Fruit fly (Drosophila melanogaster) Kc167 (cell line): ENCODE results near the gene baf.

Experiments used
- Myc ChIP-seq: fragments of >200 bp; optimal IDR thresholded peaks from 2 replicates; lab custom pipeline; 2017; ENCODE audit warnings: missing external identifiers
- Sin3A ChIP-seq: fragments of >200 bp; optimal IDR thresholded peaks from 2 replicates; lab custom pipeline; 2018; ENCODE audit warnings: missing external identifiers
- h ChIP-seq: fragments of >200 bp; optimal IDR thresholded peaks from 3 replicates; lab custom pipeline; 2018; ENCODE audit warnings: missing external identifiers
- insv ChIP-seq: fragments of >200 bp; optimal IDR thresholded peaks from 3 replicates; lab custom pipeline; 2018; ENCODE audit warnings: missing external identifiers
- psq ChIP-seq: fragments of >200 bp; optimal IDR thresholded peaks from 2 replicates; lab custom pipeline; 2017; ENCODE audit warnings: missing external identifiers
- ttk ChIP-seq: sonication (Bioruptor generic); optimal IDR thresholded peaks from 2 replicates; lab custom pipeline; 2017; ENCODE audit warnings: missing external identifiers

baf gene

DNA sequence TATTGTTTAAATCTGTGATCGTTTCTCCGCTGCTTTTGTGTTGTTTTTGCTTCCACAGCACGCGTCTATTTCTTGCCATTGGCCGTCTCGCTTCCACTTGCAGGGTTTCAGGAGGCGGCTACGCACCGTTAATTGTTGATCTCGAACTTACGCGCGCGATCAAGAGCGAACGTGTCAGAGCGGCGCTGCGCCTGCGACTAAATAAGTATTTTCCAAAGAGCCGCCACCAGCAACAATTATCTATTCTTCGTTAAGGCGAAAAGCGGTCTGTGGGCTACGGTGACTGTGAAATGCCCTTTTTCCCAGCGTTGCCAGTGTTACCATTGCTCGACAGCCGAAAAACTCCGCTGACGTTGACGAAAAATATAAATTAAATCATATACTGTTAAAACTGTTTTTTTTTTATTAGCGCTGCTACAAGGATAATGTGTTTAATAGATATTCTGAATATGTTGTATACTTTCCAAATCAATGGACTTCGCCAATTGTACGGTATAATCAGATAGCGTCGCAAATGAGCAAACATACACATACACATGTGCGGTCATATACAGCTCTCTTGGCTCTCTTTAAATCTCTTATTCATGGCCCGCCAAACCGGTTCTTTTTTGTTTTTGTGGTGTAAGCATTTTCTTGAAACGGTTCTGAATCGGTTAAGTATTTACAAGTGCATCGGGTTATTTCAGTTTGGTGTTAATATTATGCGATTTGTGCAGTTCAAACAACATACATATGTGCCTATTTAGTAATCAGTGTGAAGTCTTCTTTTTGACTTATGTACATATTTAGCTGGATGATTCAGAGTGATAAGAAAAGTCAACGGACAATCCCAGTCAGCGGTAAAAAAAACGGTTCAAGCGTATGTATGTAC, 35.0 kb upstream of the baf start, which contains the start of gene pes:
pes (minus strand) TSS at position 201 of the 871 bp plus-strand sequence.
- no peak for TF ChIP-seq insv (lab: Kevin White, UChicago)
- no peak for TF ChIP-seq h (lab: Kevin White, UChicago)
- TF ChIP-seq Sin3A: no peak
- no peak for TF ChIP-seq psq (lab: Kevin White, UChicago)

DNA sequence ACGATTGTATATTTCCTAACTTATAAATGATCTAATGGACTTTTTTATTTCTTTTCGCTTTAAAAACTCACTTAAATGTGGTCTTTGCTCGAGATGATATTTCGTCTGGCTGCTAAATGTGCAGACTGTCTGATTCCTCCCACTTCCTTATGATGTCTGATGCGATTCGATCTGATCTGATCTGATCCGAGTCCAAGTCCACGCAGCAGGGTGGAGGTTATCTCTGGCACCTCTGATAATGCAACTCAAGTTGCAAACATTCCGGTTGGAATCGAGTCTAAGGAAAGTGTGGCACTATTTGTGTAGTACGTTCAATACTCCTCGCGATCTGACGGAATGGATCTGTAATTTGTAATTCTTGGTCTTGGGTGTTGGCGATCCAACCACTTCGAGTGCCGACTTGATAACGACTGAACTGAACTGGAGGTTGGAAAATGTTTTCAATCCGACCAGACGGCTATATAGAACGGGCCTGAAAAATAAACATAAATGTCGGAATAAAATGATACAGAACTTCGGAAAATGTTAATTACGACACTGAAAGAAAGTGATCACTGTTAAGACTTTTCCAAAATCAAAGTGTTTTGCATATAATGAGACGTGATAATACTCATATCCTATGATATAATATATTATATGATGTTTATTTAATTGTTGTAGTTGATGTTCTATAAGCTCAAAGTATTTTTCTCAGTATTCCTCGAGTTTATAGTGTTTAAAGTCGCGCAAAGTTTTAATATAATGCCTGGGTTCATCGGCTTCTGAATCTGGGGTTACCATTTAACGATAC, 31.8 kb upstream of the baf start:
- TF ChIP-seq Sin3A (no peak), ttk (lab: Kevin White, UChicago) (no peak), h (lab: Kevin White, UChicago) (no peak), Myc (lab: Kevin White, UChicago) (no peak), psq (lab: Kevin White, UChicago) (no peak), insv (lab: Kevin White, UChicago) (no peak)

DNA sequence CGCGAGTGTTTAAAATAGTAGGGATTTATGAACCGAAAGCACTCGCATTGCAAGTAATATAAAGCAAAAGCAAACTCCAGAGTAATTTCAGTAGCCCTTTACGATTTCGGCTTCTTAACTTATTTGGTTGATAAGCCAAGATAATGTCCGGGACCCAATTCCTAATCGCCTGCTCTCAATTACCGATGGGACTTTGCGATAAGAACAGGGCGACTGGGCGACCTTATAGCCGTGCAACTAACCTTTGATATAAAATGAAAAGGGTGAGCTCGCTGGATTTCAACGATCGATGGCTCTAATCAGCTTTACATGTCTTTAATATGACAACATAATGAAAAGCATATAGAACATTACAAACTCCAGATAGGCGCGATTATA, 31.2 kb upstream of the baf start, which contains the start of gene CG7227:
CG7227 (minus strand) TSS at position 72 of the 378 bp plus-strand sequence.
- no peak for TF ChIP-seq ttk (lab: Kevin White, UChicago)
- TF ChIP-seq insv (lab: Kevin White, UChicago): no peak
- TF ChIP-seq Sin3A: no peak
- no peak for TF ChIP-seq h (lab: Kevin White, UChicago)
- no peak for TF ChIP-seq Myc (lab: Kevin White, UChicago)
- TF ChIP-seq psq (lab: Kevin White, UChicago): no peak

DNA sequence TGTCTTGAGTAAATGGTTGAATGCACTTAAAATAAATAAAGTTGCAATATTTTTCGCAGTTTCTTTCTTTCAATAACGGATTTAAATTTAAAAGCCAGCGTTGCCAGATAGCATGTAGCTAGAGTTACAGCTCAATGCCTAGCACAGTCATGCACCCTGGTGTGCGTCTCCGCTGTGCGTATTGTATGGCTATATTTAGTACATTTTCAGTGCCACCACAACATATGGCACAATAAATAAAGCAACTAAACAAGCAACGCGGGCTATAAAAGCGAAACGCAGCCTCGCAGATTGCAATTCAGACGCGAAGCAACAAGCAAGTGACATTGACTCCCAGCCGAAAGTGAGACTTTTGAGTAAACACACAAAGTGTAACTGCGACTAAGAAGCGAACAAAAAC, 30.6 kb upstream of the baf start, which contains the start of gene Sirup:
Sirup (plus strand) TSS at position 215 of the 400 bp plus-strand sequence.
- no peak for TF ChIP-seq psq (lab: Kevin White, UChicago)
- TF ChIP-seq Myc (lab: Kevin White, UChicago): no peak
- no peak for TF ChIP-seq insv (lab: Kevin White, UChicago)
- no peak for TF ChIP-seq Sin3A
- TF ChIP-seq ttk (lab: Kevin White, UChicago): no peak
- TF ChIP-seq h (lab: Kevin White, UChicago): no peak

DNA sequence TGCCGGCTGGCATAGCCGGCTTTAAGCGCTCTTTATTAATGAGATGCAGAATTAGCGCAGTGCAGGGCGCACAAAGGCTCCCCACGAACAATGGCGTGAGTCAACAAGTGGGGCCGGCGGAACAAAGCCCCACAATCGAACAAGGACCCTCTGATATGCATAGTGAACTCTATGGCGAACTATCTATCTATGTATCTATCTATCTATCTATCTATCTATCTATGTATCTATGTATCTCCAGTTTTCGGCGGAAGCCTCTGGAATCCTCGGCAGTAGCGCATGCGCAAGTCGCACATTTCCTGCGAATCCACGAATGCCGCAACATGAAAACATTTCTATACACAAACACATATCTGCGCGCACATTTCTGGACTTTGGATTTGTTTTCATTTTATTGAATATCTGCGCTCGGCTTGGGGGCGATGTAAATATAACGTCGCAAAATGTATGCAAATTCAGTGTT, 28.7 kb upstream of the baf start:
- no peak for TF ChIP-seq ttk (lab: Kevin White, UChicago)
- TF ChIP-seq psq (lab: Kevin White, UChicago): no peak
- no peak for TF ChIP-seq Myc (lab: Kevin White, UChicago)
- TF ChIP-seq Sin3A: no peak
- TF ChIP-seq insv (lab: Kevin White, UChicago): no peak
- TF ChIP-seq h (lab: Kevin White, UChicago): no peak

DNA sequence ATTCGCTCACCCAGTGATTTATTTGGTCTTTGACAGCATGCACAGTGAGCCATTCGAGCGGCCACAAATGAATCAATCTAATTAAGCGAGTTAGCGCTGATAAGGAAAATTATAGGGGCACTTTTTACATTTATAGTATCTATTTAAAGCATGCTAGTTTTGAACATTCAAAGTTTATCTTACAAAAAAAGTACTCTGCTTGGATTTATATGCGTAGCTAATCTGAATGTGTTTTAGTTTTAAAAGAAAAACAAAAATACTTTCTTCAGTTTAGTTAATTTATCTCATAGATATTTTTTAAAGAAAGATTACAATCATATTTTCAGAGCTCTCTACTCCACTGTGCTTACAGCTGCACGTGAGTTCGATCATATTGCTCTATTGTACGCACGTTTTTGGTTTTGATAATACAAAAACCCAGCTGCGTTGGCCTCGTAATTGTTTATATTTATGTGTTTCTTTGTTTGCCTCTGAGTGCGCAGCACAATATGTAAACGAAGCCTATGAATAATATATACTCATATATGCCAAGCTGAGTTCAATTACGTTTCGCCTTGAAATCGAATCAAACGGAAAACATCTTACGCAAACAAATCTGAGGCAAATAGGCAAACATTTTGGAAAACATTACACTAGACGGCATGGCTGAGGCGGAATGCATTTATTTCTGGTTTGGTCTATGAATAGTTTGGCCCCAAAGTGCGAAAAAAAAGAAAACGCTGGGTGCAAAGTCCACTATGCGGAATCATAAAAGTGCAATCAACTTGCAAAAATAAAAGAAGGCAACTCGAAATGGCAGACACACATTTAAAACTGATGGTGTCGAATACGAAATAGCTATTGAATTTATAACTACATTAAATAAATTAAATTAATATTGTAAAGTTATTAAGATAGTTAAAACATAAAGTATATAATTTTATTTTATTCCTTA, 27.3 kb upstream of the baf start:
- TF ChIP-seq psq (lab: Kevin White, UChicago) (no peak), insv (lab: Kevin White, UChicago) (no peak), Sin3A (no peak), ttk (lab: Kevin White, UChicago) (no peak), h (lab: Kevin White, UChicago) (no peak), Myc (lab: Kevin White, UChicago) (no peak)

DNA sequence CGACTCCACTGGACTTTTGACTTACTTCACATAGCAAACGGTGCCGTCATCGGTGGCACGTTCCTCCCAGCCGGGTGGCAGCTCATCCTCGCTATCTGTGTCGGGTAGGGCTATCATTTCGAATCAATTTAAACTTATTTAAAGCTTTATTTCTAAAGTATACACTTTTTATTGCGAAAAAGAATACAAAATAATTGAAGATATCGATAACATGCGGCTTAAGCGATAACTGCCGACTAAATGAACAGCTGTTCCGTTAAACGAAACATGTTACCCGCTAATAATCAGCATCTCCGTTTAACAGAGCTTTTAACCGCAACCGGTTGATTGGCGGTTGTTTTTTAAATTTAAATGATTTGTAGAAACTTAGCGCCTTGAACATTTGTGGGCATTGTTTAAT, 25.2 kb upstream of the baf start, which contains the start of gene Wwox:
Wwox (minus strand) TSS at position 215 of the 400 bp plus-strand sequence.
- TF ChIP-seq h (lab: Kevin White, UChicago) (no peak), psq (lab: Kevin White, UChicago) (no peak), ttk (lab: Kevin White, UChicago) (no peak), Myc (lab: Kevin White, UChicago) (no peak), Sin3A (no peak)

DNA sequence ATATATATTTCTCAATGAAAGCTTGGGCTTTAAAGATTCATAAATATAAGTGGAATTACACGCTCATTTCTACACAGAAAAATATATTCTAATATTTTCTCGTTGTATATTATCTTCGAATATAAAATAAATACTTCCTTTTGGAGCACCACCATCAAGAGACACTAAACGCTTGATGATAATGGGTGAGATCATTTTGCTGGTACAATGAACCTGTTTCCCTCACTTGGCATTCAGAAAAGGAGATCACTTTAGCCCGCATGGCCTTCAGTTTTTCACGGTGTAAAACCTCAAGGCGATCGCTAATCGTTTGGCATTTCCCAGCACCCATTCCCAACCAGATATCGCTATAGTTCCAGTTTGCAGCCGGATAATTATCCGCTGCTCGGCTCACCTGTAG, 23.2 kb upstream of the baf start:
- TF ChIP-seq h (lab: Kevin White, UChicago) (no peak), insv (lab: Kevin White, UChicago) (no peak), ttk (lab: Kevin White, UChicago) (no peak), psq (lab: Kevin White, UChicago) (no peak), Myc (lab: Kevin White, UChicago) (no peak), Sin3A (no peak)

DNA sequence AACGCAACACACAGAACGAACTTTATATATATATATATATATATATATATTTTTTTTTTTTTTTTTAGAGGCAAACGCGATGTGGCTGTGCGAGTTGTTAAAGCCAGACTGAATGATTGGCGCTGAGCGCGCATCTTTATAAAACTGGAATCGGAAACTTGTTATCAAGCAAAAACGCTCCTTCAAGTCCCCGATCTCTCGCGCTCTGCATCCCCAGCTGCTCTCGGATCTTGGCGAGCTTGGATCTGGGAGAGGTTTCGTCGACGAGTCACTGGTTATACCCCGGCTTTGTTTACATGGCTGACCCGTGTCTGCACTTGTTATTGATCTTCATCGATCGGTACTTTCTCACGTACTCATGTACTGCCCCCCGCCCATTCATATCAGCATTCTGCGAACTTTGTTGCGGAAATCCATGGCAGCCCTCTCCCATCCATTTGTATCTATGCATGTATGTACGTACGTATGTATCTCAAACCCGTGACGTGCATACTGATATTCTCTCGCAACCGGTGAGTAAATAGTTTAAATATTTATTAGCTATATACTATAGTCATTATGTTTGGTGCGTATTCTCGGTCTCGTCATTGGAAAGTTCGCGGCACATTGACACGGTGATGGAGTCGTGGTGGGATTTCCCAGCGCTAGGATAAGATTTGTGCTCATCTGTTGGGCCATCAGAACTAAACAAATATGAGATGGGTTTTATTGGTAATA, 21.9 kb upstream of the baf start, which contains the start of gene Spn28Dc:
Spn28Dc (minus strand) TSS at position 51 of the 717 bp plus-strand sequence.
- TF ChIP-seq Sin3A (no peak), h (lab: Kevin White, UChicago) (no peak), ttk (lab: Kevin White, UChicago) (no peak), psq (lab: Kevin White, UChicago) (no peak), insv (lab: Kevin White, UChicago) (no peak)
